Fruit fly (Drosophila melanogaster) whole organism, embryonic: ENCODE results near the gene Vinc.

Source experiments
- CG10147 ChIP-seq: fragments of 200-800 bp; sonication (Bioruptor generic); optimal IDR thresholded peaks from 2 replicates; lab custom pipeline; 2019; ENCODE audit warnings: missing biosample characterization, mild to moderate bottlenecking, missing genetic modification characterization, moderate library complexity
- CG10366 ChIP-seq: fragments of 200-800 bp; sonication (Bioruptor generic); IDR thresholded peaks from 2 replicates; pipeline ENCODE4 v1.3.6; 2022; ENCODE audit warnings: missing biosample characterization, missing genetic modification characterization
- CG12104 ChIP-seq: fragments of 200-800 bp; sonication (Bioruptor generic); optimal IDR thresholded peaks from 3 replicates; lab custom pipeline; 2016; ENCODE audit warnings: missing biosample characterization, missing genetic modification characterization
- CG12155 ChIP-seq: fragments of 200-800 bp; sonication (Bioruptor generic); optimal IDR thresholded peaks from 3 replicates; lab custom pipeline; 2016; ENCODE audit warnings: missing biosample characterization, missing genetic modification characterization
- CG12299 ChIP-seq: fragments of 200-800 bp; sonication (Bioruptor generic); optimal IDR thresholded peaks from 2 replicates; lab custom pipeline; 2018; ENCODE audit warnings: missing biosample characterization, mild to moderate bottlenecking, missing genetic modification characterization
- CG15479 ChIP-seq: fragments of 200-800 bp; sonication (Bioruptor generic); optimal IDR thresholded peaks from 3 replicates; lab custom pipeline; 2019; ENCODE audit warnings: missing biosample characterization, mild to moderate bottlenecking, missing genetic modification characterization, moderate library complexity
- CG1792 ChIP-seq: fragments of 200-800 bp; sonication (Bioruptor generic); optimal IDR thresholded peaks from 2 replicates; lab custom pipeline; 2016; ENCODE audit warnings: missing biosample characterization, missing genetic modification characterization
- CG2678 ChIP-seq: fragments of 200-800 bp; sonication (Bioruptor generic); optimal IDR thresholded peaks from 3 replicates; lab custom pipeline; 2019; ENCODE audit warnings: missing biosample characterization, mild to moderate bottlenecking, missing genetic modification characterization, moderate library complexity
- CG2712 ChIP-seq: fragments of 200-800 bp; optimal IDR thresholded peaks from 3 replicates; lab custom pipeline; 2019; ENCODE audit warnings: missing biosample characterization, mild to moderate bottlenecking, missing genetic modification characterization, moderate library complexity
- CG33557 ChIP-seq: fragments of 200-800 bp; sonication (Bioruptor generic); optimal IDR thresholded peaks from 2 replicates; lab custom pipeline; 2019; ENCODE audit warnings: missing biosample characterization, mild to moderate bottlenecking, missing genetic modification characterization, moderate library complexity
- CG3847 ChIP-seq: fragments of 200-800 bp; sonication (Bioruptor generic); IDR thresholded peaks from 2 replicates; pipeline ENCODE4 v1.3.6; 2022; ENCODE audit warnings: missing biosample characterization, missing genetic modification characterization
- CG43689 ChIP-seq: fragments of 200-800 bp; sonication (Bioruptor generic); IDR thresholded peaks from 2 replicates; pipeline ENCODE4 v1.3.6; 2022; ENCODE audit warnings: missing biosample characterization, missing genetic modification characterization
- CG6272 ChIP-seq: fragments of 200-800 bp; sonication (Bioruptor generic); IDR thresholded peaks from 2 replicates; pipeline ENCODE4 v1.3.6; 2022; ENCODE audit warnings: missing biosample characterization, missing genetic modification characterization
- CG6791 ChIP-seq: fragments of 200-800 bp; sonication (Bioruptor generic); IDR thresholded peaks from 3 replicates; pipeline ENCODE4 v1.3.6; 2022; ENCODE audit warnings: missing biosample characterization, missing genetic modification characterization; ENCODE audit not compliant: partially characterized antibody
- CG7963 ChIP-seq: fragments of 200-800 bp; sonication (Bioruptor generic); IDR thresholded peaks from 3 replicates; pipeline ENCODE4 v1.3.6; 2022; ENCODE audit warnings: missing biosample characterization, missing genetic modification characterization; ENCODE audit not compliant: partially characterized antibody
- CG9876 ChIP-seq: fragments of 200-800 bp; sonication (Bioruptor generic); optimal IDR thresholded peaks from 2 replicates; lab custom pipeline; 2016; ENCODE audit warnings: missing biosample characterization, missing genetic modification characterization
- Ets65A ChIP-seq: fragments of 200-800 bp; sonication (Bioruptor generic); peaks from one replicate; lab custom pipeline; 2016; ENCODE audit warnings: missing biosample characterization, missing genetic modification characterization
- Hr39 ChIP-seq: fragments of >200 bp; optimal IDR thresholded peaks from 2 replicates; lab custom pipeline; 2017
- Hsf ChIP-seq: fragments of 200-800 bp; sonication (Bioruptor generic); optimal IDR thresholded peaks from 3 replicates; lab custom pipeline; 2016; ENCODE audit warnings: missing biosample characterization, missing genetic modification characterization
- Kr ChIP-seq: fragments of 200-800 bp; sonication (Bioruptor generic); optimal IDR thresholded peaks from 2 replicates; lab custom pipeline; 2017; ENCODE audit warnings: missing biosample characterization, mild to moderate bottlenecking, missing genetic modification characterization
- Oli ChIP-seq: fragments of 200-800 bp; sonication (Bioruptor generic); optimal IDR thresholded peaks from 2 replicates; lab custom pipeline; 2018; ENCODE audit warnings: missing biosample characterization, mild to moderate bottlenecking, missing genetic modification characterization, moderate library complexity
- Sry-β ChIP-seq: fragments of 200-800 bp; sonication (Bioruptor generic); optimal IDR thresholded peaks from 2 replicates; lab custom pipeline; 2018; ENCODE audit warnings: missing biosample characterization, mild to moderate bottlenecking, missing genetic modification characterization, moderate library complexity
- Ssrp ChIP-seq: fragments of 200-800 bp; sonication (Bioruptor generic); optimal IDR thresholded peaks from 2 replicates; lab custom pipeline; 2018; ENCODE audit warnings: missing biosample characterization, mild to moderate bottlenecking, missing genetic modification characterization, moderate library complexity
- Vsx1 ChIP-seq: fragments of 200-800 bp; sonication (Bioruptor generic); optimal IDR thresholded peaks from 2 replicates; lab custom pipeline; 2017; ENCODE audit warnings: missing biosample characterization, mild to moderate bottlenecking, missing genetic modification characterization, missing genetic modification reagents
- bcd ChIP-seq: fragments of 200-800 bp; sonication (Bioruptor generic); optimal IDR thresholded peaks from 2 replicates; lab custom pipeline; 2017; ENCODE audit warnings: missing biosample characterization, mild to moderate bottlenecking, missing genetic modification characterization
- cato ChIP-seq: fragments of 200-800 bp; sonication (Bioruptor generic); optimal IDR thresholded peaks from 2 replicates; lab custom pipeline; 2016; ENCODE audit warnings: missing biosample characterization, missing genetic modification characterization, borderline replicate concordance
- crc ChIP-seq: fragments of 200-800 bp; sonication (Bioruptor generic); optimal IDR thresholded peaks from 2 replicates; lab custom pipeline; 2016; ENCODE audit warnings: missing biosample characterization, missing genetic modification characterization
- da ChIP-seq: fragments of 200-800 bp; sonication (Bioruptor generic); optimal IDR thresholded peaks from 2 replicates; lab custom pipeline; 2016; ENCODE audit warnings: missing biosample characterization, missing genetic modification characterization
- dysf ChIP-seq: fragments of 200-800 bp; sonication (Bioruptor generic); IDR thresholded peaks from 3 replicates; pipeline ENCODE4 v1.3.6; 2022; ENCODE audit warnings: missing biosample characterization, missing genetic modification characterization
- fd3F ChIP-seq: fragments of 200-800 bp; sonication (Bioruptor generic); optimal IDR thresholded peaks from 2 replicates; lab custom pipeline; 2018; ENCODE audit warnings: missing biosample characterization, mild to moderate bottlenecking, missing genetic modification characterization, moderate library complexity
- gce ChIP-seq: fragments of 200-800 bp; sonication (Bioruptor generic); IDR thresholded peaks from 3 replicates; pipeline ENCODE4 v1.3.6; 2022; ENCODE audit warnings: missing biosample characterization, missing genetic modification characterization
- gro ChIP-seq: fragments of 200-800 bp; sonication (Bioruptor generic); optimal IDR thresholded peaks from 2 replicates; lab custom pipeline; 2016; ENCODE audit warnings: missing biosample characterization, missing genetic modification characterization
- insv ChIP-seq, 2 experiments: fragments of 200-800 bp; sonication (Bioruptor generic); optimal IDR thresholded peaks; 3 replicates each; lab custom pipeline; 2016 to 2018; ENCODE audit warnings: missing biosample characterization in 2 of 2, missing genetic modification characterization in 2 of 2
- jumu ChIP-seq: fragments of 200-800 bp; sonication (Bioruptor generic); optimal IDR thresholded peaks from 3 replicates; lab custom pipeline; 2016; ENCODE audit warnings: missing biosample characterization, missing genetic modification characterization
- luna ChIP-seq: fragments of 200-800 bp; sonication (Bioruptor generic); optimal IDR thresholded peaks from 2 replicates; lab custom pipeline; 2016; ENCODE audit warnings: missing biosample characterization, missing genetic modification characterization
- maf-S ChIP-seq: fragments of 200-800 bp; sonication (Bioruptor generic); optimal IDR thresholded peaks from 2 replicates; lab custom pipeline; 2016; ENCODE audit warnings: missing biosample characterization, missing genetic modification characterization
- nau ChIP-seq: fragments of 200-800 bp; sonication (Bioruptor generic); optimal IDR thresholded peaks from 3 replicates; lab custom pipeline; 2017; ENCODE audit warnings: missing biosample characterization, mild to moderate bottlenecking, missing genetic modification characterization, missing genetic modification reagents
- nerfin-1 ChIP-seq: fragments of 200-800 bp; sonication (Bioruptor generic); optimal IDR thresholded peaks from 3 replicates; lab custom pipeline; 2019; ENCODE audit warnings: missing biosample characterization, mild to moderate bottlenecking, missing genetic modification characterization, moderate library complexity
- nom ChIP-seq: fragments of 200-800 bp; sonication (Bioruptor generic); optimal IDR thresholded peaks from 2 replicates; lab custom pipeline; 2017; ENCODE audit warnings: missing biosample characterization, missing genetic modification characterization, mild to moderate bottlenecking, moderate library complexity, missing genetic modification reagents
- oc ChIP-seq: fragments of 200-800 bp; sonication (Bioruptor generic); optimal IDR thresholded peaks from 2 replicates; lab custom pipeline; 2018; ENCODE audit warnings: missing biosample characterization, mild to moderate bottlenecking, missing genetic modification characterization, moderate library complexity
- phol ChIP-seq: fragments of 200-800 bp; sonication (Bioruptor generic); optimal IDR thresholded peaks from 3 replicates; lab custom pipeline; 2018; ENCODE audit warnings: missing biosample characterization, mild to moderate bottlenecking, missing genetic modification characterization, moderate library complexity
- pum ChIP-seq: fragments of 200-800 bp; sonication (Bioruptor generic); optimal IDR thresholded peaks from 2 replicates; lab custom pipeline; 2016; ENCODE audit warnings: missing biosample characterization, missing genetic modification characterization
- repo ChIP-seq: fragments of 200-800 bp; sonication (Bioruptor generic); optimal IDR thresholded peaks from 2 replicates; lab custom pipeline; 2016; ENCODE audit warnings: missing biosample characterization, missing genetic modification characterization
- sens-2 ChIP-seq: fragments of 200-800 bp; sonication (Bioruptor generic); IDR thresholded peaks from 2 replicates; pipeline ENCODE4 v1.3.6; 2022; ENCODE audit warnings: missing biosample characterization, missing genetic modification characterization
- sisA ChIP-seq: fragments of 200-800 bp; sonication (Bioruptor generic); IDR thresholded peaks from 2 replicates; pipeline ENCODE4 v1.3.6; 2022; ENCODE audit warnings: missing biosample characterization, missing genetic modification characterization
- so ChIP-seq: fragments of 200-800 bp; sonication (Bioruptor generic); IDR thresholded peaks from 3 replicates; pipeline ENCODE4 v1.3.6; 2022; ENCODE audit warnings: missing biosample characterization, missing genetic modification characterization
- sqz ChIP-seq: fragments of 200-800 bp; sonication (Bioruptor generic); optimal IDR thresholded peaks from 3 replicates; lab custom pipeline; 2018; ENCODE audit warnings: missing biosample characterization, mild to moderate bottlenecking, missing genetic modification characterization
- tin ChIP-seq: fragments of 200-800 bp; sonication (Bioruptor generic); optimal IDR thresholded peaks from 3 replicates; lab custom pipeline; 2016; ENCODE audit warnings: missing biosample characterization, missing genetic modification characterization
- twi ChIP-seq: fragments of 200-800 bp; optimal IDR thresholded peaks from 2 replicates; lab custom pipeline; 2019; ENCODE audit warnings: missing biosample characterization, mild to moderate bottlenecking, missing genetic modification characterization, moderate library complexity
- usp ChIP-seq: fragments of >200 bp; optimal IDR thresholded peaks from 2 replicates; lab custom pipeline; 2017; ENCODE audit warnings: missing biosample characterization, missing genetic modification characterization
- zen2 ChIP-seq: fragments of 200-800 bp; sonication (Bioruptor generic); IDR thresholded peaks from 3 replicates; pipeline ENCODE4 v1.3.6; 2022; ENCODE audit warnings: missing biosample characterization, missing genetic modification characterization; ENCODE audit not compliant: partially characterized antibody
- zfh1 ChIP-seq: fragments of 200-800 bp; sonication (Bioruptor generic); IDR thresholded peaks from 3 replicates; pipeline ENCODE4 v1.3.6; 2022; ENCODE audit warnings: missing biosample characterization, missing genetic modification characterization

The Vinc gene

dm6 chrX:2254020-2254626 is 31.8 kb upstream of the Vinc start, which contains the start of gene CG3091 (continued):
- TF ChIP-seq CG33557 (GFP tag; lab: Kevin White, UChicago) = no peak
- TF ChIP-seq Hr39 (lab: Kevin White, UChicago) = no peak
- TF ChIP-seq so (GFP tag; lab: Robert Waterston, UW) = no peak
- no peak for TF ChIP-seq sisA (GFP tag; lab: Robert Waterston, UW)
- TF ChIP-seq CG1792 = no peak
- TF ChIP-seq pum = no peak
- TF ChIP-seq Kr = no peak
- TF ChIP-seq gro (GFP tag; lab: Kevin White, UChicago) = peak; percentile 19
- no peak for TF ChIP-seq CG10366 (GFP tag; lab: Robert Waterston, UW)
- TF ChIP-seq CG12104 (GFP tag; lab: Kevin White, UChicago) = no peak
- no peak for TF ChIP-seq crc (GFP tag; lab: Kevin White, UChicago)
- TF ChIP-seq luna (GFP tag; lab: Kevin White, UChicago) = no peak
- TF ChIP-seq nom (GFP tag; lab: Kevin White, UChicago) = no peak
- TF ChIP-seq CG2678 (tag; lab: Kevin White, UChicago) = no peak
- TF ChIP-seq Ssrp = no peak
- TF ChIP-seq CG15479 = no peak
- no peak for TF ChIP-seq repo
- TF ChIP-seq CG10147 (GFP tag; lab: Kevin White, UChicago) = no peak
- no peak for TF ChIP-seq nerfin-1 (tag; lab: Kevin White, UChicago)
- TF ChIP-seq usp = no peak
- no peak for TF ChIP-seq oc (tag; lab: Kevin White, UChicago)
- no peak for TF ChIP-seq CG43689 (GFP tag; lab: Robert Waterston, UW)
- no peak for TF ChIP-seq twi (tag; lab: Kevin White, UChicago)
- no peak for TF ChIP-seq CG12155 (GFP tag; lab: Kevin White, UChicago)
- no peak for TF ChIP-seq jumu (GFP tag; lab: Kevin White, UChicago)
- no peak for TF ChIP-seq CG9876 (GFP tag; lab: Kevin White, UChicago)
- no peak for TF ChIP-seq tin (GFP tag; lab: Kevin White, UChicago)
- TF ChIP-seq phol = no peak
- TF ChIP-seq insv (GFP tag; optimal IDR thresholded peaks at IDR 0.05; lab: Kevin White, UChicago) = no peak
- no peak for TF ChIP-seq zen2
- TF ChIP-seq CG3847 = no peak
- no peak for TF ChIP-seq Oli (tag; lab: Kevin White, UChicago)
- TF ChIP-seq CG12299 (tag; lab: Kevin White, UChicago) = no peak
- peak; percentile 63; the same call in 2 of the 3 replicates for TF ChIP-seq dysf (GFP tag; lab: Robert Waterston, UW)
- no peak for TF ChIP-seq cato (GFP tag; lab: Kevin White, UChicago)
- TF ChIP-seq bcd (GFP tag; lab: Kevin White, UChicago) = no peak
- no peak for TF ChIP-seq sqz (GFP tag; lab: Kevin White, UChicago)
- TF ChIP-seq Ets65A = no peak
- no peak for TF ChIP-seq da (GFP tag; lab: Kevin White, UChicago)
- no peak for TF ChIP-seq zfh1 (GFP tag; lab: Robert Waterston, UW)
- TF ChIP-seq Hsf (GFP tag; lab: Kevin White, UChicago) = no peak
- TF ChIP-seq CG6272 (GFP tag; lab: Robert Waterston, UW) = no peak
- no peak for TF ChIP-seq gce (GFP tag; lab: Robert Waterston, UW)
- TF ChIP-seq maf-S = no peak
- no peak for TF ChIP-seq Sry-β
- TF ChIP-seq sens-2 = no peak
- TF ChIP-seq CG6791 (GFP tag; lab: Robert Waterston, UW) = no peak
- TF ChIP-seq nau = no peak
- no peak for TF ChIP-seq CG2712 (tag; lab: Kevin White, UChicago)
- TF ChIP-seq CG7963 = no peak
- TF ChIP-seq Vsx1 (GFP tag; lab: Kevin White, UChicago) = no peak
- no peak for TF ChIP-seq fd3F
